Worm (Caenorhabditis elegans): ENCODE measurements around the gene C17E7.4.

The C17E7.4 gene

DNA sequence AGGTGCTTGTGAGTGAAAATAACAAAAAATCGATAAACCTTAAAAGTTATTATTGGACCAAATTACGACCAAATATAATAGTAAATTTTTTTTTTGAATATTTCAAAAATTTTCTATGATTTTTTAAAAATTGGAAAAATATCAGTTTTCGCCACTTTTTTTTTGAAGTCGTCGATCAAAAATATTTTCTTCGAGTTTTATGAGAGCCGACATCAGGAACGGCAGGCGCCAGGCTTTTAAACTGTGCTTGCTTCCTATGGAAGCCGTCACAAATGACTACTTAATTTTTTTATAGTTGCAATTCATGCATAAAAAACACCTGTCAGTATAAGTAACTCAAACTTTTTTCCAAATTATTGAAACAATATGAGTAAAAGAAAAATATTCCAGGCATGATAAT is 10.8 kb downstream of the C17E7.4 start:
- TF ChIP-seq blmp-1 (tag; optimal IDR thresholded peaks at IDR 0.05; ENCODE audit: insufficient read depth) = no peak
- TF ChIP-seq ztf-1 (GFP tag; conservative IDR thresholded peaks at IDR 0.05) = no peak
- no peak for TF ChIP-seq ZK546.5 (tag; optimal IDR thresholded peaks at IDR 0.05)
- no peak for TF ChIP-seq C34F6.9 (tag; optimal IDR thresholded peaks at IDR 0.05)
- TF ChIP-seq nhr-129 (tag; optimal IDR thresholded peaks at IDR 0.05) = no peak
- no peak for TF ChIP-seq skn-1 (tag; optimal IDR thresholded peaks at IDR 0.05)
- TF ChIP-seq elt-3 (tag; optimal IDR thresholded peaks at IDR 0.05) = no peak

DNA sequence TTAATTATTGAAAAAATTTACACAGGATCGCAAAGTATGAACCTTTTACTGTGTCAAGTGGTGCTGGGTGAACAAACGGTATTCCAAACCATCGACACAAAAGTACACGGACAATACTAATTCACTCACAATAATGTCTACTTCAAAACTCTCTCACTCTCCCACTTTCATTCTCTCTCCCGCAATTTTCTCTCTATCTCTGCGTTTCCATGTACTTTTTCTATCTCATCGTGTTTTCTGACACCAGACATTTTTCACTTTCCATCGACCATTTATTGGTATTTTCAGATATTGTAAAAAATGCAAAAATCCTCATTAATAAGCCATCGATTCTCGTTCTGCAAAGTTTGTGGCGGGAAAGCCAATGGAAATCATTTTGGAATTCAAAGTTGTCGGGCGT is 13.2 kb downstream of the C17E7.4 start, which contains the start of gene nhr-156:
TSS of gene nhr-156 (plus strand) at position 266 of the 400 bp plus-strand sequence.
- TF ChIP-seq mbf-1 (tag; optimal IDR thresholded peaks at IDR 0.05) = no peak
- TF ChIP-seq blmp-1 (tag; optimal IDR thresholded peaks at IDR 0.05; ENCODE audit: insufficient read depth) = peak; percentile 9
- TF ChIP-seq nhr-129 (tag; optimal IDR thresholded peaks at IDR 0.05) = peak; percentile 6
- no peak for TF ChIP-seq F13H6.1 (tag; optimal IDR thresholded peaks at IDR 0.05)
- TF ChIP-seq gmeb-1 (tag; optimal IDR thresholded peaks at IDR 0.05) = peak; percentile 2

DNA sequence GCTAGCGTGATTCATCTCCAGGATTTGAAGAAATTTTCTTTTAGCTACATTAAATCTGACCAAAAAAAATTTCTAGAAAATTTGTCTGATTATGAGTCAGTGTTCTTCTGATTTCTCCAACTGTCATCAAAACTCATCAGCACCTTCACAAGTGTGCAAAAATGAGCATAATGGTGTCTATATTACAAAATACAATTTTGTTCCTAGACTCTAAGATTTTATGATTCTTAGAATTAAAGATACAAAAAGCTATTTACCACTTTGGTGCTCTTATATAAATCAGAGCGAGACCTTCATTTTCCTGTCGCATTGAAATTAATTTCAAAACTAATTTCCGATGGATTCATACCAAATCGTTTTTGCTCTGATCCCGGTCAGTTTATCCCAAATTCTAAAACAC is 19.8 kb downstream of the C17E7.4 start, which contains the start of gene srx-68:
TSS of gene srx-68 (plus strand) at position 301 of the 400 bp plus-strand sequence.
- TF ChIP-seq lin-11 (tag; optimal IDR thresholded peaks at IDR 0.05) = no peak
- TF ChIP-seq nhr-25 (tag; optimal IDR thresholded peaks at IDR 0.05) = no peak
- no peak for TF ChIP-seq Y55F3AM.14 (GFP tag; optimal IDR thresholded peaks at IDR 0.05)
- no peak for TF ChIP-seq nhr-6 (tag; optimal IDR thresholded peaks at IDR 0.05)
- TF ChIP-seq egl-27 (tag; optimal IDR thresholded peaks at IDR 0.05) = no peak
- TF ChIP-seq R02D3.7 (tag; optimal IDR thresholded peaks at IDR 0.05) = no peak
- TF ChIP-seq ceh-16 (tag; optimal IDR thresholded peaks at IDR 0.05) = no peak
- TF ChIP-seq sma-3 (GFP tag; optimal IDR thresholded peaks at IDR 0.05) = no peak
- TF ChIP-seq ZK546.5 (tag; optimal IDR thresholded peaks at IDR 0.05) = no peak
- no peak for TF ChIP-seq crh-2 (tag; optimal IDR thresholded peaks at IDR 0.05)
- no peak for TF ChIP-seq alr-1 (tag; optimal IDR thresholded peaks at IDR 0.05)
- TF ChIP-seq ztf-1 (GFP tag; conservative IDR thresholded peaks at IDR 0.05) = no peak
- no peak for TF ChIP-seq ceh-82 (tag; optimal IDR thresholded peaks at IDR 0.05)
- no peak for TF ChIP-seq unc-62 (GFP tag; optimal IDR thresholded peaks at IDR 0.05)
- no peak for TF ChIP-seq ztf-11 (tag; optimal IDR thresholded peaks at IDR 0.05)
- TF ChIP-seq sem-4 (tag; optimal IDR thresholded peaks at IDR 0.05) = no peak
- TF ChIP-seq sma-9 (GFP tag; optimal IDR thresholded peaks at IDR 0.05) = no peak
- TF ChIP-seq sma-9 (tag; optimal IDR thresholded peaks at IDR 0.05) = no peak
- TF ChIP-seq nhr-23 (tag; optimal IDR thresholded peaks at IDR 0.05) = no peak
- TF ChIP-seq elt-3 (tag; optimal IDR thresholded peaks at IDR 0.05) = no peak
- no peak for TF ChIP-seq dmd-4 (tag; optimal IDR thresholded peaks at IDR 0.05)

DNA sequence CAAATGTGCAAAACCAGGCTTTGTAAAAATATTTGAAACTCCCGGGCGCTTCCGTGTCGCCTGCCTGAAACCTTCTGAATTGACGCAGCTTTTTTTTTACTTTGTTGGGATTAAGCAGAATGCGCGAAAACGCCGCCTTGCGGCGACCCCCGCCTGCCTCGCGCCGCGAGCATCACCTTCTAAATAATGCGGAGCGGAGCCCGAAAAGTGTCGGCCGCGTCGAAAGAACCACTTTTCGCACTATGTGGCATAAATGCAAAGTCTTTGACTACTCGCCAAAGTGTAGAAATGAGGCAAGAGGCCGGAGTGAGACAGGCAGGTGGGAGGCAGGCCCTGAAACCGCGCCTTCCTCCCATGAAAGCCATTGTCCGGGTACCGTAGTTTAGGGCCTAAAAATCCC is 20.5 kb downstream of the C17E7.4 start:
- TF ChIP-seq unc-62 (GFP tag; optimal IDR thresholded peaks at IDR 0.05) (no peak), lin-11 (tag; optimal IDR thresholded peaks at IDR 0.05) (no peak), dmd-4 (tag; optimal IDR thresholded peaks at IDR 0.05) (no peak), ztf-1 (GFP tag; conservative IDR thresholded peaks at IDR 0.05) (no peak), blmp-1 (tag; optimal IDR thresholded peaks at IDR 0.05; ENCODE audit: insufficient read depth) (no peak), sma-3 (GFP tag; optimal IDR thresholded peaks at IDR 0.05) (no peak), C34F6.9 (tag; optimal IDR thresholded peaks at IDR 0.05) (no peak), ama-1 (optimal IDR thresholded peaks at IDR 0.05) (no peak), lin-39 (tag; optimal IDR thresholded peaks at IDR 0.05) (no peak), nhr-25 (tag; optimal IDR thresholded peaks at IDR 0.05) (no peak), gmeb-1 (tag; optimal IDR thresholded peaks at IDR 0.05) (no peak), mab-5 (tag; optimal IDR thresholded peaks at IDR 0.05) (no peak), nhr-6 (tag; optimal IDR thresholded peaks at IDR 0.05) (no peak)

DNA sequence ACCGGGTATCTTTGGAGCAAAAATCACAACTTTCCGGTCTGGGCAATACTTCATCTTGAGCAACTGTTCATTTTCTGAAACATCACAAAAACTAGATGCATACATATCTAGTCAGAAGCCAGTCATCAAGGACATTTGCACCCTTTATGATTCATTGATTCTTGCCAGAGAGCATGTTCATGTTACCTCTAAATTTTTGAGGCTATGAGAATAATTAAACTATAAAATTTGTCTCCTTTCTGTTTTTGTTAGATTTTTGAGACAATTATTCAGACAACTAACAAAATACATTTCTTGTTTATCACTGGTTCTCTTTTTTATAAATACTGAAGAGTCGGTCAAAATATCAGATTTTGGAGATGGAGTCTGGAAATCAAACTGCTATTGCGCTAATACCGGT is 23.8 kb downstream of the C17E7.4 start, which contains the start of gene srx-67:
TSS of gene srx-67 (plus strand) at position 301 of the 400 bp plus-strand sequence.
- TF ChIP-seq nhr-77 (tag; optimal IDR thresholded peaks at IDR 0.05) (no peak), dmd-4 (tag; optimal IDR thresholded peaks at IDR 0.05) (no peak), nhr-23 (tag; optimal IDR thresholded peaks at IDR 0.05) (no peak), fos-1 (tag; optimal IDR thresholded peaks at IDR 0.05) (no peak), mbf-1 (tag; optimal IDR thresholded peaks at IDR 0.05) (no peak), sma-9 (GFP tag; optimal IDR thresholded peaks at IDR 0.05) (no peak), sma-9 (tag; optimal IDR thresholded peaks at IDR 0.05) (no peak), nhr-10 (tag; optimal IDR thresholded peaks at IDR 0.05) (no peak)

Data from whole organism, L2 larva.